Worm (Caenorhabditis elegans) whole organism, L1 larva: ENCODE results near the gene usp-46.

Experiments used
- elt-3 ChIP-seq, 6 experiments: fragments of 150-350 bp in 1 of 6; sonication (generic microtip); optimal IDR thresholded peaks; 2 replicates each; lab custom pipeline; 2017 to 2018; ENCODE audit warnings: missing biosample characterization in 6 of 6, missing genetic modification characterization in 6 of 6, inconsistent platforms in 1 of 6
- mef-2 ChIP-seq: fragments of 150-350 bp; optimal IDR thresholded peaks from 2 replicates; lab custom pipeline; 2014; ENCODE audit warnings: missing biosample characterization, missing genetic modification characterization
- nhr-76 ChIP-seq: sonication (generic microtip); optimal IDR thresholded peaks from 2 replicates; lab custom pipeline; 2017; ENCODE audit warnings: missing biosample characterization, missing genetic modification characterization

DNA sequence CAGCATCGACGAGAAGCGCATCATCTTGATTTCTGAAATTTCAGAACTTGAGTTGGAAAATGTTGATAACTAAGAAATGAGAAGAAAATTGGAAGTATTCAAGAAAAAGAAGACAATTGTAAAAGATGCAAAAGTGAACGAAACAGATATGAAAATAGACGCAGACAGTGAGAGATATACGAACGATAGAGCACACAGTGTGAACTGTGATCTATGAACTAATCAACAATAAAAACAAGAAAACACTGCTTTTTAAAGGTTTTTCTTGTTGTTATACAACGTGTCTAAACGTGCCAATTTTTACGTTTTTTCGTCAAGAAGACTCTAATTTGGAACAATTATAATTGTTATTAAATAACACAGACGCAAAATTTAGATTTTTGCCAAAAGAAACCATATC, 23.6 kb upstream of the usp-46 start, which contains the start of gene ech-6:
- TF ChIP-seq mef-2 (tag; lab: Kevin White, UChicago) (no peak), elt-3 (tag; optimal IDR thresholded peaks at IDR 0.05; lab: Kevin White, UChicago) (no peak), nhr-76 (tag; lab: Kevin White, UChicago) (no peak)
